Worm (Caenorhabditis elegans) whole organism, L2 larva: ENCODE measurements around the gene F14F7.7.

Experiments used
- C34F6.9 ChIP-seq: fragments of 150-350 bp; optimal IDR thresholded peaks from 2 replicates; lab custom pipeline; 2014; ENCODE audit warnings: missing biosample characterization, missing genetic modification characterization
- F13H6.1 ChIP-seq: sonication (generic microtip); optimal IDR thresholded peaks from 2 replicates; lab custom pipeline; 2016; ENCODE audit warnings: missing genetic modification characterization, missing compliant biosample characterization
- R02D3.7 ChIP-seq: fragments of 150-350 bp; optimal IDR thresholded peaks from 2 replicates; lab custom pipeline; 2014; ENCODE audit warnings: missing biosample characterization, missing genetic modification characterization
- Y55F3AM.14 ChIP-seq: fragments of 200-800 bp; sonication (Bioruptor generic); optimal IDR thresholded peaks from 2 replicates; lab custom pipeline; 2018; ENCODE audit warnings: mild to moderate bottlenecking, missing genetic modification characterization, missing compliant biosample characterization
- ZK546.5 ChIP-seq: sonication (generic microtip); optimal IDR thresholded peaks from 2 replicates; lab custom pipeline; 2017; ENCODE audit warnings: missing biosample characterization, missing genetic modification characterization
- alr-1 ChIP-seq: fragments of 150-350 bp; optimal IDR thresholded peaks from 2 replicates; lab custom pipeline; 2014; ENCODE audit warnings: missing biosample characterization, missing genetic modification characterization
- ama-1 ChIP-seq: fragments of 150-350 bp; optimal IDR thresholded peaks from 2 replicates; lab custom pipeline; 2018; ENCODE audit warnings: inconsistent platforms
- blmp-1 ChIP-seq: sonication (generic microtip); optimal IDR thresholded peaks from 2 replicates; lab custom pipeline; 2017; ENCODE audit warnings: missing genetic modification characterization, mild to moderate bottlenecking, missing compliant biosample characterization, antibody characterized with exemption, moderate library complexity; ENCODE audit not compliant: insufficient read depth
- ceh-16 ChIP-seq: fragments of 150-350 bp; optimal IDR thresholded peaks from 2 replicates; lab custom pipeline; 2014; ENCODE audit warnings: missing biosample characterization, missing genetic modification characterization
- ceh-82 ChIP-seq: fragments of 150-350 bp; optimal IDR thresholded peaks from 2 replicates; lab custom pipeline; 2014; ENCODE audit warnings: missing biosample characterization, missing genetic modification characterization
- crh-2 ChIP-seq: sonication (generic microtip); optimal IDR thresholded peaks from 2 replicates; lab custom pipeline; 2017; ENCODE audit warnings: missing biosample characterization, missing genetic modification characterization
- dmd-4 ChIP-seq: sonication (generic microtip); optimal IDR thresholded peaks from 2 replicates; lab custom pipeline; 2017; ENCODE audit warnings: missing biosample characterization, missing genetic modification characterization
- egl-27 ChIP-seq: sonication (generic microtip); optimal IDR thresholded peaks from 3 replicates; lab custom pipeline; 2017; ENCODE audit warnings: missing biosample characterization, missing genetic modification reagents, missing genetic modification characterization
- elt-1 ChIP-seq: fragments of 150-350 bp; optimal IDR thresholded peaks from 2 replicates; lab custom pipeline; 2014; ENCODE audit warnings: missing biosample characterization, missing genetic modification characterization
- elt-3 ChIP-seq: sonication (generic microtip); optimal IDR thresholded peaks from 2 replicates; lab custom pipeline; 2017; ENCODE audit warnings: missing biosample characterization, missing genetic modification characterization
- fos-1 ChIP-seq: fragments of 150-350 bp; optimal IDR thresholded peaks from 2 replicates; lab custom pipeline; 2014; ENCODE audit warnings: missing biosample characterization, missing genetic modification characterization
- gmeb-1 ChIP-seq: fragments of 150-350 bp; optimal IDR thresholded peaks from 2 replicates; lab custom pipeline; 2014; ENCODE audit warnings: missing biosample characterization, missing genetic modification characterization
- lin-11 ChIP-seq: fragments of 150-350 bp; sonication (generic microtip); optimal IDR thresholded peaks from 2 replicates; lab custom pipeline; 2014; ENCODE audit warnings: missing biosample characterization, missing genetic modification characterization, inconsistent platforms, mixed read lengths
- lin-13 ChIP-seq: fragments of 150-350 bp; optimal IDR thresholded peaks from 2 replicates; lab custom pipeline; 2014; ENCODE audit warnings: missing biosample characterization, missing genetic modification reagents, missing genetic modification characterization
- lin-39 ChIP-seq: fragments of 150-350 bp; optimal IDR thresholded peaks from 2 replicates; lab custom pipeline; 2014; ENCODE audit warnings: missing biosample characterization, missing genetic modification reagents, missing genetic modification characterization
- lsy-2 ChIP-seq, 2 experiments: fragments of 150-350 bp in 1 of 2; sonication (generic microtip) in 1 of 2; optimal IDR thresholded peaks; 2 replicates each; lab custom pipeline; 2014 to 2017; ENCODE audit warnings: missing biosample characterization in 2 of 2, missing genetic modification characterization in 2 of 2
- mab-5 ChIP-seq: fragments of 150-350 bp; optimal IDR thresholded peaks from 2 replicates; lab custom pipeline; 2014; ENCODE audit warnings: missing biosample characterization, missing genetic modification characterization
- mbf-1 ChIP-seq: sonication (generic microtip); optimal IDR thresholded peaks from 2 replicates; lab custom pipeline; 2017; ENCODE audit warnings: missing biosample characterization, missing genetic modification characterization
- mdl-1 ChIP-seq, 2 experiments: fragments of 150-350 bp in 1 of 2; sonication (generic microtip) in 1 of 2; optimal IDR thresholded peaks; 2 replicates each; lab custom pipeline; 2017; ENCODE audit warnings: missing biosample characterization in 2 of 2, missing genetic modification characterization in 2 of 2
- nhr-10 ChIP-seq: sonication (generic microtip); optimal IDR thresholded peaks from 2 replicates; lab custom pipeline; 2017; ENCODE audit warnings: missing biosample characterization, missing genetic modification characterization
- nhr-11 ChIP-seq: fragments of 150-350 bp; optimal IDR thresholded peaks from 2 replicates; lab custom pipeline; 2014; ENCODE audit warnings: missing biosample characterization, missing genetic modification characterization
- nhr-12 ChIP-seq: fragments of 150-350 bp; optimal IDR thresholded peaks from 2 replicates; lab custom pipeline; 2014; ENCODE audit warnings: missing biosample characterization, missing genetic modification characterization
- nhr-129 ChIP-seq: fragments of 150-350 bp; optimal IDR thresholded peaks from 2 replicates; lab custom pipeline; 2014; ENCODE audit warnings: missing biosample characterization, missing genetic modification characterization
- nhr-21 ChIP-seq: fragments of 150-350 bp; optimal IDR thresholded peaks from 2 replicates; lab custom pipeline; 2014; ENCODE audit warnings: missing biosample characterization, missing genetic modification characterization
- nhr-23 ChIP-seq: fragments of 150-350 bp; optimal IDR thresholded peaks from 2 replicates; lab custom pipeline; 2014; ENCODE audit warnings: missing biosample characterization, missing genetic modification reagents, missing genetic modification characterization
- nhr-237 ChIP-seq: fragments of 150-350 bp; optimal IDR thresholded peaks from 2 replicates; lab custom pipeline; 2014; ENCODE audit warnings: missing biosample characterization, missing genetic modification characterization
- nhr-25 ChIP-seq: fragments of 150-350 bp; sonication (generic microtip); optimal IDR thresholded peaks from 3 replicates; lab custom pipeline; 2014; ENCODE audit warnings: missing biosample characterization, missing genetic modification characterization
- nhr-6 ChIP-seq: fragments of 150-350 bp; optimal IDR thresholded peaks from 2 replicates; lab custom pipeline; 2014; ENCODE audit warnings: missing biosample characterization, missing genetic modification characterization
- nhr-77 ChIP-seq: fragments of 150-350 bp; optimal IDR thresholded peaks from 2 replicates; lab custom pipeline; 2014; ENCODE audit warnings: missing biosample characterization, missing genetic modification characterization
- peb-1 ChIP-seq: fragments of 150-350 bp; optimal IDR thresholded peaks from 2 replicates; lab custom pipeline; 2014; ENCODE audit warnings: missing biosample characterization, missing genetic modification characterization
- sem-4 ChIP-seq: fragments of 150-350 bp; optimal IDR thresholded peaks from 2 replicates; lab custom pipeline; 2014; ENCODE audit warnings: missing biosample characterization, missing genetic modification reagents, missing genetic modification characterization
- skn-1 ChIP-seq: sonication (generic microtip); optimal IDR thresholded peaks from 2 replicates; lab custom pipeline; 2017; ENCODE audit warnings: missing biosample characterization, missing genetic modification characterization
- sma-3 ChIP-seq: sonication (generic microtip); optimal IDR thresholded peaks from 2 replicates; lab custom pipeline; 2016; ENCODE audit warnings: missing genetic modification reagents, missing genetic modification characterization, missing compliant biosample characterization
- sma-9 ChIP-seq, 2 experiments: fragments of 150-350 bp in 1 of 2; sonication (generic microtip) in 1 of 2; optimal IDR thresholded peaks; 2 replicates each; lab custom pipeline; 2014 to 2016; ENCODE audit warnings: missing genetic modification characterization in 2 of 2, mild to moderate bottlenecking in 1 of 2, missing biosample characterization in 1 of 2, missing compliant biosample characterization in 1 of 2, missing genetic modification reagents in 1 of 2, moderate library complexity in 1 of 2
- snpc-4 ChIP-seq: fragments of 150-350 bp; optimal IDR thresholded peaks from 2 replicates; lab custom pipeline; 2014; ENCODE audit warnings: missing biosample characterization, missing genetic modification characterization
- unc-39 ChIP-seq: fragments of 150-350 bp; optimal IDR thresholded peaks from 2 replicates; lab custom pipeline; 2014; ENCODE audit warnings: missing biosample characterization, missing genetic modification characterization
- unc-55 ChIP-seq: fragments of 150-350 bp; sonication (generic microtip); optimal IDR thresholded peaks from 3 replicates; lab custom pipeline; 2014; ENCODE audit warnings: missing biosample characterization, missing genetic modification reagents, missing genetic modification characterization
- unc-62 ChIP-seq: fragments of 150-350 bp; optimal IDR thresholded peaks from 2 replicates; lab custom pipeline; 2014; ENCODE audit warnings: missing biosample characterization, missing genetic modification reagents, missing genetic modification characterization
- zag-1 ChIP-seq: fragments of 150-350 bp; optimal IDR thresholded peaks from 2 replicates; lab custom pipeline; 2014; ENCODE audit warnings: missing biosample characterization, missing genetic modification characterization
- ztf-1 ChIP-seq: fragments of 200-800 bp; sonication (Bioruptor generic); conservative IDR thresholded peaks from 2 replicates; pipeline ENCODE4 v1.3.6; 2022; ENCODE audit warnings: missing genetic modification characterization, missing compliant biosample characterization
- ztf-11 ChIP-seq: sonication (generic microtip); optimal IDR thresholded peaks from 2 replicates; lab custom pipeline; 2017; ENCODE audit warnings: missing biosample characterization, missing genetic modification characterization
- ztf-4 ChIP-seq: fragments of 150-350 bp; optimal IDR thresholded peaks from 2 replicates; lab custom pipeline; 2014; ENCODE audit warnings: missing biosample characterization, missing genetic modification characterization

F14F7.7 gene

DNA sequence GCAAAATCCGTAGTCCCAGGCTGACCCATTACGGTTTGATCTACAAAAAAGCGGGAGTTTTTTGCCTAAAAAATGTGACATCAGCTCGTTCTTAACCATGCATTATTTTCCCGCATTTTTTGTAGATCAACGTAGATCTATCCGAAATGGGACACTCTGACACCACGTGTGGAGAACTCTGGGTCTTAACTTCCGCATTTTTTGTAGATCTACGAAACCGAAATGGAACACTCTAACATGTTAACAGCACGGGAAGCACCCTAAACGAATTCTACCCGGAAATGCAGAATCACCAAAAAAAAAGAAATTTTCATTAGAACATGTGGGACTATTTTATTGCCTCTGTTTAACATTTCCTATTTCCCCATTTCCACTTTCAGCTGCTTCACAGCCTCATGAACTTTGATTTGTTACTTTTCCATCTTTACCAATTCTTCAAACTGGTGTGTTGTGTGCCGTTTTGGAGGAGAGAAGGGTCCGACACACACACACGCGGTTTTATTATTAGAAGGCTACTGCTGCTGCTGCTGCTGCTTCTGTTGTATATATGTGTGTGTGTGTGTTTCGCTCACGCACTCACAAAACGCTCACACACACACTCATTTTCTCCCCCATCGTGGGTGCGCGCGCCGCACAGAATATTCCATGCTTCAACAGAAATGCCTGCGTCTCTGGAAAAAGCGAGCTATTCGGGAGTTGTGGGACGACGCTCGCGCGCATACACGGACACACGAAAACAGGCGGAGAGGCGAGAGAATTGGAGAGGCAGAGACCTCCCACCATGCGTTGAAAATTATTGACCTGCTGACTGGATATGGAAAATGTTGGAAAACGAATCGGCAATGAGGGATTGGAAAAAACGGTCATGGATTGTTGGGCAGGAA is 37.4 kb downstream of the F14F7.7 start (continued):
- TF ChIP-seq nhr-25 (tag; lab: Kevin White, UChicago): peak; percentile 70
- TF ChIP-seq, all 48 proteins: peak for 30

DNA sequence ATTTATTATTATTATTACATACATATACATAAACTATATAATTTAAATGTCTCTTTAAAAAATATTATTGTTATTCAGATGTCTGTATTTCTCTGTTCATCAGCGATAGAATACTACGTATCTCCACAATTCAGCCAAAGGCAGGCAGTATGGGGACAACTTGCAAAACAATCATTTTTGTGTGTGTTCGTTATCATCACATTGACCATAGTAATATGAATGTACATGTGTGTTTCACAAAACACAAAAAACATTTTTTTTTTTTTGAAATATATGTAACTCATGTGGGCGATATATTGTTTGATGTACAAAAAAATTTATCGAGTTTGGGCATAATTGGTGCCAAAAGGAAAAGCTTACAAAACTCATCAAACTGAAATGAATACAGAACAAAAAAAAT is 38.7 kb downstream of the F14F7.7 start:
- TF ChIP-seq egl-27 (tag; lab: Kevin White, UChicago) (no peak), Y55F3AM.14 (GFP tag; lab: Kevin White, UChicago) (no peak), lsy-2 (tag; optimal IDR thresholded peaks at IDR 0.05; lab: Kevin White, UChicago) (no peak), ama-1 (lab: Kevin White, UChicago) (peak; percentile 18), ztf-1 (GFP tag; lab: Robert Waterston, UW) (no peak)

DNA sequence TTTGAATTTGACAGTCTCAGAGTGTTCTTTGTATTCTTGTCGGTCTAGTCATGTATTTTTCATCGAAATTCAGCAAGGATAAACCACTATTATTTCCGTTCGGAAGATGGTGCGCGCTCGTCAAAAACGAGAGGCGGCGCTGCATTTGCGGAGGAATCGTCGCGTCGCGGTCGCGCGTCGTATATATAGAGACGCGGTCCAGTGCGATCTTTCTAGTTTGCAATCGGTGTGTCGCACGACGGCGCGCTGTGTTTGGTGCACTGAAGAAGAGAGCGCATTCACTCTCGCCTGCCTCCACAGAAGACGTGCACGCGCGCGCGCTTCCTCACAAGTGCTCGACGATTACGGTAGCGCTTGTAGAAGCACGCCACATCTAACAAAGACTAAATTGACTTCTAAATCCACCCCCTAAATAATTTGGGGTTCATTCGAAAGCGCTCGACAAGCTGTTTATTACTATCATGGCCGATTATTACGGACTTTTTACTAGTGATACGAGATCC is 39.9 kb downstream of the F14F7.7 start, which contains the start of gene Y39E4B.6:
Gene Y39E4B.6, plus strand, starts transcription at position 209 of the 503 bp plus-strand sequence.
- peak; percentile 90 for TF ChIP-seq ama-1 (lab: Kevin White, UChicago)
- TF ChIP-seq R02D3.7: no peak
- peak; percentile 64 for TF ChIP-seq nhr-10 (tag; lab: Kevin White, UChicago)
- TF ChIP-seq ceh-16 (tag; lab: Kevin White, UChicago): peak; percentile 62
- TF ChIP-seq nhr-237 (tag; lab: Kevin White, UChicago): peak; percentile 67
- peak; percentile 5 for TF ChIP-seq lin-39 (tag; lab: Kevin White, UChicago)
- peak; percentile 90 for TF ChIP-seq ztf-4 (tag; lab: Kevin White, UChicago)
- TF ChIP-seq nhr-11: no peak
- no peak for TF ChIP-seq unc-62 (GFP tag; lab: Kevin White, UChicago)
- peak; percentile 92 for TF ChIP-seq nhr-21 (tag; lab: Kevin White, UChicago)
- peak; percentile 96 for TF ChIP-seq lin-13
- TF ChIP-seq lsy-2 (tag; optimal IDR thresholded peaks at IDR 0.05; lab: Kevin White, UChicago): peak; percentile 87 to 94
- TF ChIP-seq sma-3 (GFP tag; lab: Kevin White, UChicago): peak; percentile 98
- TF ChIP-seq egl-27 (tag; lab: Kevin White, UChicago): peak; percentile 95
- peak; percentile 77 for TF ChIP-seq skn-1
- 0 out of 2 replicates have a peak, but pooled peaks have one; percentile 60 for TF ChIP-seq ztf-1 (GFP tag; lab: Robert Waterston, UW)
- TF ChIP-seq mab-5: peak; percentile 88
- TF ChIP-seq fos-1 (tag; lab: Kevin White, UChicago): peak; percentile 87
- no peak for TF ChIP-seq dmd-4 (tag; lab: Kevin White, UChicago)
- no peak for TF ChIP-seq unc-39 (tag; lab: Kevin White, UChicago)
- TF ChIP-seq nhr-23 (tag; lab: Kevin White, UChicago): no peak
- peak; percentile 55 for TF ChIP-seq ZK546.5 (tag; lab: Kevin White, UChicago)
- TF ChIP-seq nhr-77 (tag; lab: Kevin White, UChicago): no peak
- TF ChIP-seq unc-55 (GFP tag; lab: Kevin White, UChicago): peak; percentile 98
- TF ChIP-seq nhr-25 (tag; lab: Kevin White, UChicago): peak; percentile 95
- peak; percentile 73 for TF ChIP-seq snpc-4
- TF ChIP-seq crh-2: peak; percentile 94
- TF ChIP-seq nhr-12 (tag; lab: Kevin White, UChicago): peak; percentile 22
- TF ChIP-seq ceh-82: peak; percentile 94
- TF ChIP-seq C34F6.9 (tag; lab: Kevin White, UChicago): peak; percentile 98
- peak; percentile 98 for TF ChIP-seq Y55F3AM.14 (GFP tag; lab: Kevin White, UChicago)
- TF ChIP-seq elt-3 (tag; lab: Kevin White, UChicago): no peak
- TF ChIP-seq elt-1: no peak
- TF ChIP-seq mdl-1 (tag; optimal IDR thresholded peaks at IDR 0.05; lab: Kevin White, UChicago): peak; percentile 69 to 92
- peak; percentile 85 for TF ChIP-seq blmp-1 (tag; lab: Kevin White, UChicago)
- TF ChIP-seq alr-1: no peak
- peak; percentile 98 for TF ChIP-seq zag-1 (tag; lab: Kevin White, UChicago)
- peak; percentile 98 for TF ChIP-seq F13H6.1 (tag; lab: Kevin White, UChicago)
- TF ChIP-seq mbf-1 (tag; lab: Kevin White, UChicago): no peak
- TF ChIP-seq peb-1 (tag; lab: Kevin White, UChicago): no peak
- TF ChIP-seq sem-4: peak; percentile 98
- TF ChIP-seq sma-9 (GFP tag; optimal IDR thresholded peaks at IDR 0.05; lab: Kevin White, UChicago): peak; percentile 90
- no peak for TF ChIP-seq sma-9 (tag; optimal IDR thresholded peaks at IDR 0.05; lab: Kevin White, UChicago)
- TF ChIP-seq ztf-11 (tag; lab: Kevin White, UChicago): peak; percentile 59
- peak; percentile 96 for TF ChIP-seq nhr-129 (tag; lab: Kevin White, UChicago)
- peak; percentile 92 for TF ChIP-seq lin-11 (tag; lab: Kevin White, UChicago)
- peak; percentile 87 for TF ChIP-seq gmeb-1 (tag; lab: Kevin White, UChicago)
- peak; percentile 83 for TF ChIP-seq nhr-6 (tag; lab: Kevin White, UChicago)
